Worm (Caenorhabditis elegans) whole organism, L4 larva: ENCODE results near the gene him-10.
A peak's percentile ranks its signal among the peaks of the same experiment; 100 is the strongest.

Source experiments
- D1046.2 ChIP-seq: fragments of 200-800 bp; sonication (Bioruptor generic); IDR thresholded peaks from 2 replicates; pipeline ENCODE4 v1.3.6; 2022; ENCODE audit warnings: missing genetic modification characterization, missing compliant biosample characterization
- F26F4.8 ChIP-seq: fragments of 200-800 bp; sonication (Bioruptor generic); conservative IDR thresholded peaks from 2 replicates; pipeline ENCODE4 v1.3.6; 2022; ENCODE audit warnings: missing genetic modification characterization, missing compliant biosample characterization
- F37D6.2 ChIP-seq: sonication (generic microtip); optimal IDR thresholded peaks from 2 replicates; lab custom pipeline; 2016; ENCODE audit warnings: mild to moderate bottlenecking, missing genetic modification characterization, missing compliant biosample characterization
- F49E8.2 ChIP-seq: sonication (generic microtip); optimal IDR thresholded peaks from 2 replicates; lab custom pipeline; 2016; ENCODE audit warnings: missing compliant biosample characterization, mild to moderate bottlenecking, missing genetic modification characterization, borderline replicate concordance
- Y48G9A.11 ChIP-seq: fragments of 200-800 bp; sonication (Bioruptor generic); IDR thresholded peaks from 2 replicates; pipeline ENCODE4 v1.3.6; 2022; ENCODE audit warnings: missing genetic modification reagents, missing genetic modification characterization, missing compliant biosample characterization
- Y75B8A.6 ChIP-seq: fragments of 200-800 bp; sonication (Bioruptor generic); IDR thresholded peaks from 2 replicates; pipeline ENCODE4 v1.3.6; 2022; ENCODE audit warnings: missing genetic modification reagents, missing genetic modification characterization, missing compliant biosample characterization
- ZK546.5 ChIP-seq, 2 experiments: sonication (generic microtip); optimal IDR thresholded peaks; 2 replicates each; lab custom pipeline; 2017; ENCODE audit warnings: missing biosample characterization in 2 of 2, missing genetic modification characterization in 2 of 2
- aly-2 ChIP-seq: sonication (generic microtip); optimal IDR thresholded peaks from 2 replicates; lab custom pipeline; 2018; ENCODE audit warnings: missing biosample characterization, missing genetic modification characterization
- arid-1 ChIP-seq: fragments of 200-800 bp; sonication (Bioruptor generic); conservative IDR thresholded peaks from 2 replicates; pipeline ENCODE4 v1.3.6; 2022; ENCODE audit warnings: missing genetic modification reagents, missing genetic modification characterization, missing compliant biosample characterization
- ceh-32 ChIP-seq: sonication (generic microtip); optimal IDR thresholded peaks from 2 replicates; lab custom pipeline; 2016; ENCODE audit warnings: mild to moderate bottlenecking, missing genetic modification characterization, missing compliant biosample characterization; ENCODE audit not compliant: poor library complexity
- ces-1 ChIP-seq: fragments of 150-350 bp; sonication (generic microtip); optimal IDR thresholded peaks from 4 replicates; lab custom pipeline; 2014; ENCODE audit warnings: missing biosample characterization, missing genetic modification reagents, missing genetic modification characterization
- cey-2 ChIP-seq: sonication (generic microtip); optimal IDR thresholded peaks from 3 replicates; lab custom pipeline; 2017; ENCODE audit warnings: missing genetic modification characterization, mild to moderate bottlenecking, missing compliant biosample characterization, antibody characterized with exemption, borderline replicate concordance; ENCODE audit not compliant: insufficient read depth
- daf-12 ChIP-seq: fragments of 150-350 bp; optimal IDR thresholded peaks from 2 replicates; lab custom pipeline; 2014; ENCODE audit warnings: missing biosample characterization, missing genetic modification reagents, missing genetic modification characterization
- daf-16 ChIP-seq, 3 experiments: sonication (generic microtip); optimal IDR thresholded peaks; 2 replicates each; lab custom pipeline; 2016 to 2017; ENCODE audit warnings: missing genetic modification characterization in 3 of 3, missing genetic modification reagents in 3 of 3, mild to moderate bottlenecking in 2 of 3, missing compliant biosample characterization in 2 of 3, missing biosample characterization in 1 of 3, moderate library complexity in 1 of 3
- daf-19 ChIP-seq: fragments of 200-800 bp; sonication (Bioruptor generic); conservative IDR thresholded peaks from 2 replicates; pipeline ENCODE4 v1.3.6; 2022; ENCODE audit warnings: missing genetic modification characterization, missing compliant biosample characterization
- dmd-9 ChIP-seq: fragments of 200-800 bp; sonication (Bioruptor generic); IDR thresholded peaks from 2 replicates; pipeline ENCODE4 v1.3.6; 2022; ENCODE audit warnings: missing genetic modification reagents, missing genetic modification characterization, missing compliant biosample characterization
- duxl-1 ChIP-seq: sonication (generic microtip); optimal IDR thresholded peaks from 2 replicates; lab custom pipeline; 2016; ENCODE audit warnings: mild to moderate bottlenecking, missing genetic modification characterization, moderate library complexity, missing compliant biosample characterization; ENCODE audit not compliant: poor library complexity
- egl-27 ChIP-seq: sonication (generic microtip); optimal IDR thresholded peaks from 3 replicates; lab custom pipeline; 2017; ENCODE audit warnings: missing biosample characterization, missing genetic modification reagents, missing genetic modification characterization
- egl-43 ChIP-seq: fragments of 200-800 bp; sonication (Bioruptor generic); IDR thresholded peaks from 2 replicates; pipeline ENCODE4 v1.3.6; 2022; ENCODE audit warnings: missing genetic modification reagents, missing genetic modification characterization, missing compliant biosample characterization
- fkh-10 ChIP-seq: fragments of 150-350 bp; optimal IDR thresholded peaks from 2 replicates; lab custom pipeline; 2014; ENCODE audit warnings: missing biosample characterization, missing genetic modification reagents, missing genetic modification characterization
- fos-1 ChIP-seq: fragments of 150-350 bp; optimal IDR thresholded peaks from 2 replicates; lab custom pipeline; 2014; ENCODE audit warnings: missing biosample characterization, missing genetic modification characterization
- lim-7 ChIP-seq: fragments of 200-800 bp; sonication (Bioruptor generic); IDR thresholded peaks from 2 replicates; pipeline ENCODE4 v1.3.6; 2022; ENCODE audit warnings: missing genetic modification characterization, missing compliant biosample characterization
- lin-38 ChIP-seq: fragments of 200-800 bp; sonication (Bioruptor generic); IDR thresholded peaks from 2 replicates; pipeline ENCODE4 v1.3.6; 2022; ENCODE audit warnings: missing genetic modification reagents, missing genetic modification characterization, missing compliant biosample characterization
- lsy-2 ChIP-seq, 2 experiments: fragments of 150-350 bp in 1 of 2; sonication (generic microtip) in 1 of 2; optimal IDR thresholded peaks; 2 replicates each; lab custom pipeline; 2014 to 2017; ENCODE audit warnings: missing biosample characterization in 2 of 2, missing genetic modification characterization in 2 of 2
- madf-5 ChIP-seq, 2 experiments: fragments of 200-800 bp; sonication (Bioruptor generic); IDR thresholded peaks; 2 replicates each; pipeline ENCODE4 v1.3.6; 2022; ENCODE audit warnings: missing compliant biosample characterization in 2 of 2, missing genetic modification characterization in 2 of 2
- mdt-29 ChIP-seq: fragments of 200-800 bp; sonication (Bioruptor generic); IDR thresholded peaks from 2 replicates; pipeline ENCODE4 v1.3.6; 2022; ENCODE audit warnings: missing genetic modification reagents, missing genetic modification characterization, missing compliant biosample characterization
- nhr-111 ChIP-seq: fragments of 200-800 bp; sonication (Bioruptor generic); optimal IDR thresholded peaks from 2 replicates; lab custom pipeline; 2018; ENCODE audit warnings: mild to moderate bottlenecking, missing genetic modification characterization, missing compliant biosample characterization
- nhr-25 ChIP-seq: sonication (generic microtip); optimal IDR thresholded peaks from 2 replicates; lab custom pipeline; 2017; ENCODE audit warnings: missing genetic modification characterization, mild to moderate bottlenecking, missing compliant biosample characterization, antibody characterized with exemption, moderate library complexity, borderline replicate concordance; ENCODE audit not compliant: insufficient read depth
- nhr-42 ChIP-seq: fragments of 200-800 bp; sonication (Bioruptor generic); IDR thresholded peaks from 2 replicates; pipeline ENCODE4 v1.3.6; 2022; ENCODE audit warnings: missing genetic modification characterization, missing compliant biosample characterization
- nhr-48 ChIP-seq: sonication (generic microtip); optimal IDR thresholded peaks from 2 replicates; lab custom pipeline; 2016; ENCODE audit warnings: mild to moderate bottlenecking, missing genetic modification characterization, missing compliant biosample characterization
- nhr-6 ChIP-seq: fragments of 150-350 bp; optimal IDR thresholded peaks from 2 replicates; lab custom pipeline; 2014; ENCODE audit warnings: missing biosample characterization, missing genetic modification characterization
- snpc-1.2 ChIP-seq: fragments of 200-800 bp; sonication (Bioruptor generic); IDR thresholded peaks from 2 replicates; pipeline ENCODE4 v1.3.6; 2022; ENCODE audit warnings: missing genetic modification reagents, missing genetic modification characterization, missing compliant biosample characterization
- spr-1 ChIP-seq: sonication (generic microtip); optimal IDR thresholded peaks from 2 replicates; lab custom pipeline; 2016; ENCODE audit warnings: mild to moderate bottlenecking, missing genetic modification characterization, missing compliant biosample characterization
- tag-97 ChIP-seq: fragments of 200-800 bp; sonication (Bioruptor generic); IDR thresholded peaks from 2 replicates; pipeline ENCODE4 v1.3.6; 2022; ENCODE audit warnings: missing genetic modification characterization, missing compliant biosample characterization
- unc-62 ChIP-seq, 3 experiments: fragments of 150-350 bp in 1 of 3; sonication (generic microtip); optimal IDR thresholded peaks in 2 of 3; peaks in 1 of 3; 1 replicate in 1 of 3; 2 replicates in 2 of 3; lab custom pipeline; 2014 to 2017; ENCODE audit warnings: missing biosample characterization in 3 of 3, missing genetic modification characterization in 3 of 3, missing genetic modification reagents in 3 of 3, missing genotype in 1 of 3
- vab-7 ChIP-seq: fragments of 200-800 bp; sonication (Bioruptor generic); IDR thresholded peaks from 2 replicates; pipeline ENCODE4 v1.3.6; 2022; ENCODE audit warnings: missing genetic modification reagents, missing genetic modification characterization, missing compliant biosample characterization
- zip-2 ChIP-seq: fragments of 150-350 bp; optimal IDR thresholded peaks from 2 replicates; lab custom pipeline; 2014; ENCODE audit warnings: missing biosample characterization, missing genetic modification characterization

Gene him-10

ce11 chrIII:5769726-5770235 lies 33.3 kb upstream of the him-10 start, which contains the start of gene cutl-23 (continued):
- peak; percentile 86 for TF ChIP-seq vab-7 (GFP tag; lab: Robert Waterston, UW)
- TF ChIP-seq nhr-48, result no peak
- no peak for TF ChIP-seq ceh-32 (tag; lab: Kevin White, UChicago)
- TF ChIP-seq aly-2 (tag; lab: Kevin White, UChicago), result no peak
- 0 out of 2 replicates have a peak, but pooled peaks have one; percentile 41 for TF ChIP-seq dmd-9 (GFP tag; lab: Robert Waterston, UW)
- TF ChIP-seq duxl-1 (tag; lab: Kevin White, UChicago), result no peak
- peak; percentile 58; the same call in 1 of the 2 replicates for TF ChIP-seq daf-19
- no peak for TF ChIP-seq cey-2 (tag; lab: Kevin White, UChicago)
- no peak for TF ChIP-seq nhr-6 (tag; lab: Kevin White, UChicago)
- TF ChIP-seq F37D6.2 (tag; lab: Kevin White, UChicago), result no peak
- no peak for TF ChIP-seq nhr-25 (tag; lab: Kevin White, UChicago)
- no peak for TF ChIP-seq fos-1
- TF ChIP-seq egl-43 (GFP tag; lab: Robert Waterston, UW), result peak; percentile 85
- no peak for TF ChIP-seq ces-1 (GFP tag; lab: Kevin White, UChicago)
- TF ChIP-seq snpc-1.2 (GFP tag; lab: Robert Waterston, UW), result peak; percentile 65
- no peak for TF ChIP-seq Y75B8A.6 (GFP tag; lab: Robert Waterston, UW)
- no peak for TF ChIP-seq ZK546.5 (tag; optimal IDR thresholded peaks at IDR 0.05; lab: Kevin White, UChicago)

- TF ChIP-seq lin-38 (no peak), egl-27 (tag; lab: Kevin White, UChicago) (no peak), nhr-25 (tag; lab: Kevin White, UChicago) (no peak), mdt-29 (GFP tag; lab: Robert Waterston, UW) (peak; percentile 26; the same call in 1 of the 2 replicates), daf-12 (tag; lab: Kevin White, UChicago) (no peak), Y48G9A.11 (peak; percentile 88), Y75B8A.6 (GFP tag; lab: Robert Waterston, UW) (no peak), vab-7 (GFP tag; lab: Robert Waterston, UW) (peak; percentile 65; the same call in 1 of the 2 replicates), F49E8.2 (tag; lab: Kevin White, UChicago) (no peak), F26F4.8 (GFP tag; lab: Robert Waterston, UW) (0 out of 2 replicates have a peak, but pooled peaks have one; percentile 69), tag-97 (GFP tag; lab: Robert Waterston, UW) (no peak), D1046.2 (0 out of 2 replicates have a peak, but pooled peaks have one; percentile 15), lsy-2 (tag; optimal IDR thresholded peaks at IDR 0.05; lab: Kevin White, UChicago) (no peak), lim-7 (GFP tag; lab: Robert Waterston, UW) (peak; percentile 74), nhr-111 (GFP tag; lab: Kevin White, UChicago) (no peak), nhr-42 (GFP tag; lab: Robert Waterston, UW) (no peak), zip-2 (tag; lab: Kevin White, UChicago) (no peak), fkh-10 (GFP tag; lab: Kevin White, UChicago) (no peak), madf-5 (GFP tag; IDR thresholded peaks at IDR 0.05; lab: Robert Waterston, UW) (peak in 1 of 2 experiments; percentile 76; a peak in 1 of 4 replicates), nhr-48 (no peak), daf-16 (GFP tag; optimal IDR thresholded peaks at IDR 0.05; lab: Kevin White, UChicago) (no peak), daf-16 (tag; optimal IDR thresholded peaks at IDR 0.05; lab: Kevin White, UChicago) (no peak), spr-1 (tag; lab: Kevin White, UChicago) (no peak), arid-1 (GFP tag; lab: Robert Waterston, UW) (peak; percentile 78), egl-43 (GFP tag; lab: Robert Waterston, UW) (peak; percentile 72; the same call in 1 of the 2 replicates), unc-62 (GFP tag; optimal IDR thresholded peaks at IDR 0.05 in 1 of 2; lab: Kevin White, UChicago) (no peak), unc-62 (tag; optimal IDR thresholded peaks at IDR 0.05; lab: Kevin White, UChicago) (no peak)
Observed at ce11 chrIII:5782080-5782479, 21.0 kb upstream of the him-10 start.
